Worm (Caenorhabditis elegans): ENCODE data around the gene fbxa-202.
A peak's percentile ranks its signal among the peaks of the same experiment; 100 is the strongest.

Gene fbxa-202

ce11 chrV:6358709-6359108 lies 31.6 kb downstream of the fbxa-202 start:
- 0 out of 2 replicates have a peak, but pooled peaks have one; percentile 3 for TF ChIP-seq nhr-19 (GFP tag; conservative IDR thresholded peaks at IDR 0.05)
- no peak for TF ChIP-seq pag-3 (tag; optimal IDR thresholded peaks at IDR 0.05; ENCODE audit: borderline replicate concordance, insufficient read depth)
- TF ChIP-seq nhr-76 (tag; optimal IDR thresholded peaks at IDR 0.05), result no peak
- TF ChIP-seq isw-1 (GFP tag; IDR thresholded peaks at IDR 0.05), result no peak
- TF ChIP-seq tbx-2 (tag; optimal IDR thresholded peaks at IDR 0.05), result peak; percentile 9
- no peak for TF ChIP-seq efl-1 (optimal IDR thresholded peaks at IDR 0.05)
- TF ChIP-seq efl-1 (GFP tag; optimal IDR thresholded peaks at IDR 0.05 in 1 of 2), result no peak
- no peak for TF ChIP-seq nhr-47 (tag; optimal IDR thresholded peaks at IDR 0.05)
- no peak for TF ChIP-seq hlh-4 (tag; optimal IDR thresholded peaks at IDR 0.05)
- TF ChIP-seq lin-14 (GFP tag; optimal IDR thresholded peaks at IDR 0.05), result peak; percentile 23
- TF ChIP-seq grh-1 (GFP tag; IDR thresholded peaks at IDR 0.05), result no peak
- TF ChIP-seq ztf-4 (tag; optimal IDR thresholded peaks at IDR 0.05), result no peak
- no peak for TF ChIP-seq rnt-1 (tag; optimal IDR thresholded peaks at IDR 0.05)
- TF ChIP-seq ceh-82 (tag; optimal IDR thresholded peaks at IDR 0.05), result no peak
- no peak for TF ChIP-seq nhr-84 (tag; optimal IDR thresholded peaks at IDR 0.05)
- no peak for TF ChIP-seq zag-1 (tag; optimal IDR thresholded peaks at IDR 0.05)
- no peak for TF ChIP-seq vab-15 (tag; optimal IDR thresholded peaks at IDR 0.05)
- TF ChIP-seq unc-62 (GFP tag; optimal IDR thresholded peaks at IDR 0.05), result no peak
- no peak for TF ChIP-seq elt-2 (tag; optimal IDR thresholded peaks at IDR 0.05)

ce11 chrV:6359522-6359921 lies 32.4 kb downstream of the fbxa-202 start:
- TF ChIP-seq unc-98 (GFP tag; IDR thresholded peaks at IDR 0.05) (no peak), sox-4 (tag; optimal IDR thresholded peaks at IDR 0.05) (no peak), tbx-2 (tag; optimal IDR thresholded peaks at IDR 0.05) (no peak), nhr-76 (tag; optimal IDR thresholded peaks at IDR 0.05) (no peak), nhr-71 (tag; optimal IDR thresholded peaks at IDR 0.05) (peak; percentile 2), dpl-1 (GFP tag; optimal IDR thresholded peaks at IDR 0.05) (no peak), skn-1 (tag; optimal IDR thresholded peaks at IDR 0.05) (no peak), fkh-4 (tag; optimal IDR thresholded peaks at IDR 0.05; ENCODE audit: borderline replicate concordance) (no peak), nhr-20 (tag; optimal IDR thresholded peaks at IDR 0.05) (peak; percentile 3), lsy-2 (tag; optimal IDR thresholded peaks at IDR 0.05) (no peak), C16A3.4 (tag; optimal IDR thresholded peaks at IDR 0.05) (no peak), efl-3 (GFP tag; optimal IDR thresholded peaks at IDR 0.05) (no peak), hlh-4 (tag; optimal IDR thresholded peaks at IDR 0.05) (no peak), Y116A8C.19 (tag; optimal IDR thresholded peaks at IDR 0.05; ENCODE audit: borderline replicate concordance) (no peak), ama-1 (optimal IDR thresholded peaks at IDR 0.05) (no peak), nhr-85 (tag) (no peak), fkh-8 (tag; optimal IDR thresholded peaks at IDR 0.05) (no peak), fos-1 (tag; optimal IDR thresholded peaks at IDR 0.05) (no peak), unc-130 (tag; optimal IDR thresholded peaks at IDR 0.05) (no peak), unc-62 (GFP tag; optimal IDR thresholded peaks at IDR 0.05) (no peak), ceh-90 (tag; optimal IDR thresholded peaks at IDR 0.05) (no peak), hpl-2 (GFP tag; optimal IDR thresholded peaks at IDR 0.05) (no peak), mep-1 (tag; optimal IDR thresholded peaks at IDR 0.05) (no peak), aha-1 (tag; optimal IDR thresholded peaks at IDR 0.05) (no peak), lir-3 (tag; optimal IDR thresholded peaks at IDR 0.05; ENCODE audit: poor library complexity) (no peak), pag-3 (tag; optimal IDR thresholded peaks at IDR 0.05; ENCODE audit: borderline replicate concordance, insufficient read depth) (no peak), grh-1 (GFP tag; IDR thresholded peaks at IDR 0.05) (peak; percentile 55; the same call in 1 of the 2 replicates), ces-1 (GFP tag; optimal IDR thresholded peaks at IDR 0.05) (no peak), xbp-1 (tag; optimal IDR thresholded peaks at IDR 0.05) (no peak), nhr-28 (tag; optimal IDR thresholded peaks at IDR 0.05) (no peak), lin-14 (GFP tag; optimal IDR thresholded peaks at IDR 0.05) (peak; percentile 45), nhr-237 (tag; optimal IDR thresholded peaks at IDR 0.05) (no peak), ceh-88 (GFP tag; IDR thresholded peaks at IDR 0.05) (no peak)

All from whole organism, L1 larva.